Fruit fly (Drosophila melanogaster) whole organism, embryonic: ENCODE data around the gene Rbp1-like.

Experiments
- Bdp1 ChIP-seq: fragments of 200-800 bp; sonication (Bioruptor generic); optimal IDR thresholded peaks from 3 replicates; lab custom pipeline; 2016; ENCODE audit warnings: missing biosample characterization, missing genetic modification characterization
- CG10366 ChIP-seq: fragments of 200-800 bp; sonication (Bioruptor generic); IDR thresholded peaks from 2 replicates; pipeline ENCODE4 v1.3.6; 2022; ENCODE audit warnings: missing biosample characterization, missing genetic modification characterization
- CG10431 ChIP-seq: fragments of 200-800 bp; sonication (Bioruptor generic); optimal IDR thresholded peaks from 3 replicates; lab custom pipeline; 2018; ENCODE audit warnings: missing biosample characterization, mild to moderate bottlenecking, missing genetic modification characterization
- CG10654 ChIP-seq: fragments of 200-800 bp; sonication (Bioruptor generic); optimal IDR thresholded peaks from 2 replicates; lab custom pipeline; 2016; ENCODE audit warnings: missing biosample characterization, missing genetic modification characterization
- CG11456 ChIP-seq: fragments of 200-800 bp; sonication (Bioruptor generic); IDR thresholded peaks from 3 replicates; pipeline ENCODE4 v1.3.6; 2022; ENCODE audit warnings: missing biosample characterization, missing genetic modification characterization
- CG12071 ChIP-seq: fragments of 200-800 bp; sonication (Bioruptor generic); optimal IDR thresholded peaks from 3 replicates; lab custom pipeline; 2018; ENCODE audit warnings: missing biosample characterization, mild to moderate bottlenecking, missing genetic modification characterization
- CG13287 ChIP-seq: fragments of 200-800 bp; sonication (Bioruptor generic); IDR thresholded peaks from 2 replicates; pipeline ENCODE4 v1.3.6; 2022; ENCODE audit warnings: missing biosample characterization, missing genetic modification characterization; ENCODE audit not compliant: partially characterized antibody
- CG13296 ChIP-seq: fragments of 200-800 bp; sonication (Bioruptor generic); optimal IDR thresholded peaks from 3 replicates; lab custom pipeline; 2018; ENCODE audit warnings: missing biosample characterization, mild to moderate bottlenecking, missing genetic modification characterization
- CG14014 ChIP-seq: fragments of 200-800 bp; sonication (Bioruptor generic); IDR thresholded peaks from 2 replicates; pipeline ENCODE4 v1.3.6; 2022; ENCODE audit warnings: missing biosample characterization, missing genetic modification characterization
- CG15011 ChIP-seq: fragments of 200-800 bp; sonication (Bioruptor generic); optimal IDR thresholded peaks from 3 replicates; lab custom pipeline; 2018; ENCODE audit warnings: missing biosample characterization, mild to moderate bottlenecking, missing genetic modification characterization
- CG1602 ChIP-seq: fragments of 200-800 bp; sonication (Bioruptor generic); optimal IDR thresholded peaks from 3 replicates; lab custom pipeline; 2016; ENCODE audit warnings: missing biosample characterization, missing genetic modification characterization
- CG1603 ChIP-seq: fragments of 200-800 bp; sonication (Bioruptor generic); optimal IDR thresholded peaks from 2 replicates; lab custom pipeline; 2019; ENCODE audit warnings: missing biosample characterization, mild to moderate bottlenecking, missing genetic modification characterization, moderate library complexity
- CG17568 ChIP-seq: fragments of 200-800 bp; sonication (Bioruptor generic); optimal IDR thresholded peaks from 2 replicates; lab custom pipeline; 2018; ENCODE audit warnings: missing biosample characterization, mild to moderate bottlenecking, missing genetic modification characterization, moderate library complexity
- CG18262 ChIP-seq: fragments of 200-800 bp; optimal IDR thresholded peaks from 3 replicates; lab custom pipeline; 2019; ENCODE audit warnings: missing biosample characterization, mild to moderate bottlenecking, missing genetic modification characterization, moderate library complexity
- CG31388 ChIP-seq: fragments of 200-800 bp; sonication (Bioruptor generic); optimal IDR thresholded peaks from 2 replicates; lab custom pipeline; 2016; ENCODE audit warnings: missing biosample characterization, missing genetic modification characterization
- CG3281 ChIP-seq: fragments of 200-800 bp; sonication (Bioruptor generic); optimal IDR thresholded peaks from 3 replicates; lab custom pipeline; 2017; ENCODE audit warnings: missing biosample characterization, mild to moderate bottlenecking, missing genetic modification characterization
- CG4360 ChIP-seq: fragments of 200-800 bp; sonication (Bioruptor generic); IDR thresholded peaks from 2 replicates; pipeline ENCODE4 v1.3.6; 2022; ENCODE audit warnings: missing biosample characterization, missing genetic modification characterization
- CG4404 ChIP-seq: fragments of 200-800 bp; sonication (Bioruptor generic); IDR thresholded peaks from 2 replicates; pipeline ENCODE4 v1.3.6; 2022; ENCODE audit warnings: missing biosample characterization, missing genetic modification characterization
- CG6272 ChIP-seq: fragments of 200-800 bp; sonication (Bioruptor generic); IDR thresholded peaks from 2 replicates; pipeline ENCODE4 v1.3.6; 2022; ENCODE audit warnings: missing biosample characterization, missing genetic modification characterization
- D ChIP-seq, 2 experiments: fragments of 200-800 bp in 1 of 2; fragments of >200 bp in 1 of 2; sonication (Bioruptor generic) in 1 of 2; optimal IDR thresholded peaks; 2 replicates in 1 of 2; 3 replicates in 1 of 2; lab custom pipeline; 2017; ENCODE audit warnings: mild to moderate bottlenecking in 1 of 2, missing biosample characterization in 1 of 2, missing genetic modification characterization in 1 of 2, missing genetic modification reagents in 1 of 2
- Deaf1 ChIP-seq: fragments of 200-800 bp; optimal IDR thresholded peaks from 3 replicates; lab custom pipeline; 2019; ENCODE audit warnings: missing biosample characterization, mild to moderate bottlenecking, missing genetic modification characterization, moderate library complexity
- Dref ChIP-seq: fragments of 200-800 bp; sonication (Bioruptor generic); IDR thresholded peaks from 2 replicates; pipeline ENCODE4 v1.3.6; 2022; ENCODE audit warnings: missing biosample characterization, missing genetic modification characterization
- Fer3 ChIP-seq: fragments of 200-800 bp; sonication (Bioruptor generic); optimal IDR thresholded peaks from 2 replicates; lab custom pipeline; 2018; ENCODE audit warnings: missing biosample characterization, mild to moderate bottlenecking, missing genetic modification characterization, moderate library complexity
- HLH54F ChIP-seq: fragments of 200-800 bp; sonication (Bioruptor generic); optimal IDR thresholded peaks from 3 replicates; lab custom pipeline; 2016; ENCODE audit warnings: missing biosample characterization, missing genetic modification characterization
- Hand ChIP-seq: fragments of 200-800 bp; sonication (Bioruptor generic); optimal IDR thresholded peaks from 2 replicates; lab custom pipeline; 2017; ENCODE audit warnings: mild to moderate bottlenecking, missing biosample characterization, missing genetic modification reagents, missing genetic modification characterization
- HmgD ChIP-seq: fragments of 200-800 bp; sonication (Bioruptor generic); optimal IDR thresholded peaks from 3 replicates; lab custom pipeline; 2016; ENCODE audit warnings: missing biosample characterization, missing genetic modification characterization
- Jarid2 ChIP-seq: fragments of 200-800 bp; sonication (Bioruptor generic); optimal IDR thresholded peaks from 3 replicates; lab custom pipeline; 2017; ENCODE audit warnings: mild to moderate bottlenecking, missing biosample characterization, missing genetic modification reagents, missing genetic modification characterization
- Lim3 ChIP-seq: fragments of 200-800 bp; sonication (Bioruptor generic); IDR thresholded peaks from 2 replicates; pipeline ENCODE4 v1.3.6; 2022; ENCODE audit warnings: missing biosample characterization, missing genetic modification characterization
- NC2β ChIP-seq: fragments of 200-800 bp; sonication (Bioruptor generic); optimal IDR thresholded peaks from 2 replicates; lab custom pipeline; 2016; ENCODE audit warnings: missing biosample characterization, missing genetic modification characterization
- NK7.1 ChIP-seq: fragments of 200-800 bp; sonication (Bioruptor generic); optimal IDR thresholded peaks from 3 replicates; lab custom pipeline; 2016; ENCODE audit warnings: missing biosample characterization, missing genetic modification characterization
- NfI ChIP-seq: fragments of 200-800 bp; sonication (Bioruptor generic); optimal IDR thresholded peaks from 3 replicates; lab custom pipeline; 2018; ENCODE audit warnings: missing biosample characterization, mild to moderate bottlenecking, missing genetic modification characterization, moderate library complexity
- ato ChIP-seq: fragments of 200-800 bp; sonication (Bioruptor generic); IDR thresholded peaks from 2 replicates; pipeline ENCODE4 v1.3.6; 2022; ENCODE audit warnings: missing biosample characterization, missing genetic modification characterization; ENCODE audit not compliant: partially characterized antibody
- bbx ChIP-seq: fragments of 200-800 bp; sonication (Bioruptor generic); IDR thresholded peaks from 2 replicates; pipeline ENCODE4 v1.3.6; 2022; ENCODE audit warnings: missing biosample characterization, missing genetic modification characterization; ENCODE audit not compliant: partially characterized antibody
- bowl ChIP-seq: fragments of 200-800 bp; sonication (Bioruptor generic); IDR thresholded peaks from 2 replicates; pipeline ENCODE4 v1.3.6; 2022; ENCODE audit warnings: missing biosample characterization, missing genetic modification characterization
- cad ChIP-seq: fragments of >200 bp; optimal IDR thresholded peaks from 2 replicates; lab custom pipeline; 2017; ENCODE audit warnings: missing biosample characterization, missing genetic modification characterization
- dm ChIP-seq: fragments of 200-800 bp; sonication (Bioruptor generic); optimal IDR thresholded peaks from 3 replicates; lab custom pipeline; 2016; ENCODE audit warnings: missing biosample characterization, missing genetic modification characterization
- dysf ChIP-seq: fragments of 200-800 bp; sonication (Bioruptor generic); IDR thresholded peaks from 3 replicates; pipeline ENCODE4 v1.3.6; 2022; ENCODE audit warnings: missing biosample characterization, missing genetic modification characterization
- ewg ChIP-seq: fragments of 200-800 bp; sonication (Bioruptor generic); optimal IDR thresholded peaks from 3 replicates; lab custom pipeline; 2017; ENCODE audit warnings: mild to moderate bottlenecking, missing biosample characterization, missing genetic modification reagents, missing genetic modification characterization
- h ChIP-seq: fragments of >200 bp; optimal IDR thresholded peaks from 2 replicates; lab custom pipeline; 2017
- nau ChIP-seq: fragments of 200-800 bp; sonication (Bioruptor generic); optimal IDR thresholded peaks from 3 replicates; lab custom pipeline; 2017; ENCODE audit warnings: missing biosample characterization, mild to moderate bottlenecking, missing genetic modification characterization, missing genetic modification reagents
- pan ChIP-seq, 4 experiments: fragments of >200 bp in 3 of 4; fragments of 200-800 bp in 1 of 4; sonication (Bioruptor generic) in 1 of 4; optimal IDR thresholded peaks in 3 of 4; IDR thresholded peaks in 1 of 4; 2 replicates each; pipeline versions ENCODE4 v1.3.6 to Lab custom; 2017 to 2022; ENCODE audit warnings: missing biosample characterization in 2 of 4, missing genetic modification characterization in 2 of 4, mixed read lengths in 1 of 4
- run ChIP-seq: fragments of 200-800 bp; sonication (Bioruptor generic); optimal IDR thresholded peaks from 3 replicates; lab custom pipeline; 2018; ENCODE audit warnings: missing biosample characterization, mild to moderate bottlenecking, missing genetic modification characterization
- sd ChIP-seq: fragments of 200-800 bp; sonication (Bioruptor generic); optimal IDR thresholded peaks from 3 replicates; lab custom pipeline; 2018; ENCODE audit warnings: missing biosample characterization, mild to moderate bottlenecking, missing genetic modification characterization, moderate library complexity
- sisA ChIP-seq: fragments of 200-800 bp; sonication (Bioruptor generic); IDR thresholded peaks from 2 replicates; pipeline ENCODE4 v1.3.6; 2022; ENCODE audit warnings: missing biosample characterization, missing genetic modification characterization
- sob ChIP-seq: fragments of 200-800 bp; sonication (Bioruptor generic); IDR thresholded peaks from 2 replicates; pipeline ENCODE4 v1.3.6; 2022; ENCODE audit warnings: missing biosample characterization, missing genetic modification characterization
- tap ChIP-seq: fragments of 200-800 bp; optimal IDR thresholded peaks from 3 replicates; lab custom pipeline; 2019; ENCODE audit warnings: missing biosample characterization, mild to moderate bottlenecking, missing genetic modification characterization, moderate library complexity
- tna ChIP-seq: fragments of 200-800 bp; sonication (Bioruptor generic); IDR thresholded peaks from 2 replicates; pipeline ENCODE4 v1.3.6; 2022; ENCODE audit warnings: missing biosample characterization, missing genetic modification characterization; ENCODE audit not compliant: partially characterized antibody
- unpg ChIP-seq: fragments of 200-800 bp; sonication (Bioruptor generic); optimal IDR thresholded peaks from 3 replicates; lab custom pipeline; 2018; ENCODE audit warnings: missing biosample characterization, mild to moderate bottlenecking, missing genetic modification characterization, moderate library complexity
- wor ChIP-seq: fragments of 200-800 bp; sonication (Bioruptor generic); IDR thresholded peaks from 2 replicates; pipeline ENCODE4 v1.3.6; 2022; ENCODE audit warnings: missing biosample characterization, missing genetic modification characterization
- z ChIP-seq: fragments of 200-800 bp; sonication (Bioruptor generic); IDR thresholded peaks from 3 replicates; pipeline ENCODE4 v1.3.6; 2022; ENCODE audit warnings: missing biosample characterization, missing genetic modification characterization
- zen2 ChIP-seq: fragments of 200-800 bp; sonication (Bioruptor generic); IDR thresholded peaks from 3 replicates; pipeline ENCODE4 v1.3.6; 2022; ENCODE audit warnings: missing biosample characterization, missing genetic modification characterization; ENCODE audit not compliant: partially characterized antibody

The Rbp1-like gene

DNA sequence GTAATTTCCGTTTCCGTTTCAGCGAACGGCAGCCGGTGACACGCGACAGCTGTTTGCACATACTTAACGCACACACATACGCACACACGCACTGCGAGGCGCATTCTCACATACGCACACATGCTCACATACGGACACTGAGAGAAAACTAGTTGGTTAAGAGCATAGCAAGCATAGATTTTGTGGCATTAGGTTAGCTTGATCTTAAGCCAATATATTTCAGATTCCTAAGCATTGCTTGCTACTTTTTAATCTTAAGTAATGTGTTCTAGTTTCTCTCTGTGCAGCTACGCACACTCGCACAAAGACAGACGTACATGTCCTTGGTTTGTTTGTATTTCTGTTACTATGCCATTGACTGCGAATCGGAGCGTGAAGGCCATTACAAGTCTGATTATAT is 49.4 kb upstream of the Rbp1-like start (continued):
- no peak for TF ChIP-seq CG12071 (GFP tag; lab: Kevin White, UChicago)
- no peak for TF ChIP-seq CG17568 (GFP tag; lab: Kevin White, UChicago)
- no peak for TF ChIP-seq Hand (GFP tag; lab: Kevin White, UChicago)
- TF ChIP-seq CG13296 (GFP tag; lab: Kevin White, UChicago), result peak; percentile 2
- TF ChIP-seq bowl (GFP tag; lab: Robert Waterston, UW), result no peak
- no peak for TF ChIP-seq bbx (GFP tag; lab: Robert Waterston, UW)
- TF ChIP-seq dysf, result 0 out of 3 replicates have a peak, but pooled peaks have one; percentile 34
- no peak for TF ChIP-seq CG1602
- peak; percentile 19 for TF ChIP-seq Fer3
- no peak for TF ChIP-seq Lim3 (GFP tag; lab: Robert Waterston, UW)
- no peak for TF ChIP-seq unpg
- TF ChIP-seq tna (GFP tag; lab: Robert Waterston, UW), result no peak
- no peak for TF ChIP-seq HLH54F
- no peak for TF ChIP-seq CG4360 (GFP tag; lab: Robert Waterston, UW)
- TF ChIP-seq CG10654 (GFP tag; lab: Kevin White, UChicago), result no peak
- no peak for TF ChIP-seq D (optimal IDR thresholded peaks at IDR 0.05; lab: Kevin White, UChicago)
- TF ChIP-seq D (GFP tag; optimal IDR thresholded peaks at IDR 0.05; lab: Kevin White, UChicago), result no peak
- no peak for TF ChIP-seq Jarid2 (GFP tag; lab: Kevin White, UChicago)
- no peak for TF ChIP-seq ewg
- no peak for TF ChIP-seq CG14014 (GFP tag; lab: Robert Waterston, UW)
- TF ChIP-seq ato (GFP tag; lab: Robert Waterston, UW), result no peak
- no peak for TF ChIP-seq HmgD (GFP tag; lab: Kevin White, UChicago)
- TF ChIP-seq Dref (GFP tag; lab: Robert Waterston, UW), result no peak
- no peak for TF ChIP-seq NfI (GFP tag; lab: Kevin White, UChicago)
- TF ChIP-seq sisA (GFP tag; lab: Robert Waterston, UW), result peak; percentile 13; the same call in 1 of the 2 replicates
- TF ChIP-seq CG10431 (GFP tag; lab: Kevin White, UChicago), result no peak
- no peak for TF ChIP-seq z (GFP tag; lab: Robert Waterston, UW)
- no peak for TF ChIP-seq CG18262
- TF ChIP-seq h, result no peak
- TF ChIP-seq CG31388 (GFP tag; lab: Kevin White, UChicago), result no peak
- no peak for TF ChIP-seq CG15011
- no peak for TF ChIP-seq NK7.1 (GFP tag; lab: Kevin White, UChicago)
- no peak for TF ChIP-seq CG13287 (GFP tag; lab: Robert Waterston, UW)
- TF ChIP-seq zen2, result no peak
- TF ChIP-seq wor, result 0 out of 2 replicates have a peak, but pooled peaks have one; percentile 17
- TF ChIP-seq CG3281, result no peak
- no peak for TF ChIP-seq sob (GFP tag; lab: Robert Waterston, UW)
- no peak for TF ChIP-seq CG4404 (GFP tag; lab: Robert Waterston, UW)
- TF ChIP-seq CG10366 (GFP tag; lab: Robert Waterston, UW), result peak; percentile 27; the same call in 1 of the 2 replicates
- peak; percentile 65; the same call in 1 of the 3 replicates for TF ChIP-seq CG11456
- no peak for TF ChIP-seq tap (tag; lab: Kevin White, UChicago)
- no peak for TF ChIP-seq CG6272 (GFP tag; lab: Robert Waterston, UW)
- no peak for TF ChIP-seq NC2β (GFP tag; lab: Kevin White, UChicago)
- no peak for TF ChIP-seq run (tag; lab: Kevin White, UChicago)
- no peak for TF ChIP-seq CG1603 (tag; lab: Kevin White, UChicago)
- TF ChIP-seq pan (optimal IDR thresholded peaks at IDR 0.05; lab: Kevin White, UChicago), result no peak
- TF ChIP-seq pan (GFP tag; optimal IDR thresholded peaks at IDR 0.05 in 1 of 2, IDR thresholded peaks at IDR 0.05 in 1 of 2), result no peak
- TF ChIP-seq Deaf1 (tag; lab: Kevin White, UChicago), result no peak
- TF ChIP-seq dm (GFP tag; lab: Kevin White, UChicago), result no peak
- no peak for TF ChIP-seq cad (GFP tag; lab: Kevin White, UChicago)
- TF ChIP-seq nau (GFP tag; lab: Kevin White, UChicago), result no peak
- TF ChIP-seq Bdp1, result no peak
- TF ChIP-seq sd (tag; lab: Kevin White, UChicago), result no peak
